Fruit fly (Drosophila melanogaster) whole organism, prepupa: ENCODE results near the gene Naxd.

ENCODE experiments used
- CG16779 ChIP-seq: fragments of 200-800 bp; sonication (Bioruptor generic); optimal IDR thresholded peaks from 3 replicates; lab custom pipeline; 2017; ENCODE audit warnings: missing biosample characterization, mild to moderate bottlenecking, missing genetic modification characterization
- CG34406 ChIP-seq: fragments of 200-800 bp; sonication (Bioruptor generic); optimal IDR thresholded peaks from 3 replicates; lab custom pipeline; 2016; ENCODE audit warnings: missing biosample characterization, missing genetic modification characterization
- CG6854 ChIP-seq: fragments of 200-800 bp; sonication (Bioruptor generic); optimal IDR thresholded peaks from 2 replicates; lab custom pipeline; 2017; ENCODE audit warnings: missing biosample characterization, mild to moderate bottlenecking, missing genetic modification characterization
- CG8632 ChIP-seq: fragments of 200-800 bp; sonication (Bioruptor generic); optimal IDR thresholded peaks from 3 replicates; lab custom pipeline; 2016; ENCODE audit warnings: missing biosample characterization, missing genetic modification characterization
- Eip93F ChIP-seq: fragments of 200-800 bp; sonication (Bioruptor generic); optimal IDR thresholded peaks from 2 replicates; lab custom pipeline; 2016; ENCODE audit warnings: missing biosample characterization, mild to moderate bottlenecking, missing genetic modification characterization
- Ets96B ChIP-seq: fragments of 200-800 bp; optimal IDR thresholded peaks from 2 replicates; lab custom pipeline; 2019; ENCODE audit warnings: missing biosample characterization, mild to moderate bottlenecking, missing genetic modification characterization, moderate library complexity
- Hr4 ChIP-seq: fragments of 200-800 bp; sonication (Bioruptor generic); optimal IDR thresholded peaks from 3 replicates; lab custom pipeline; 2016; ENCODE audit warnings: missing biosample characterization, missing genetic modification characterization
- cyc ChIP-seq: fragments of 200-800 bp; sonication (Bioruptor generic); optimal IDR thresholded peaks from 3 replicates; lab custom pipeline; 2016; ENCODE audit warnings: missing biosample characterization, missing genetic modification characterization
- esn ChIP-seq: fragments of 200-800 bp; sonication (Bioruptor generic); optimal IDR thresholded peaks from 2 replicates; lab custom pipeline; 2016; ENCODE audit warnings: missing biosample characterization, mild to moderate bottlenecking, missing genetic modification characterization, moderate library complexity
- fkh ChIP-seq: fragments of 200-800 bp; sonication (Bioruptor generic); optimal IDR thresholded peaks from 3 replicates; lab custom pipeline; 2017; ENCODE audit warnings: missing biosample characterization, mild to moderate bottlenecking, missing genetic modification characterization, moderate library complexity
- lz ChIP-seq: fragments of 200-800 bp; sonication (Bioruptor generic); optimal IDR thresholded peaks from 3 replicates; lab custom pipeline; 2016; ENCODE audit warnings: missing biosample characterization, missing genetic modification characterization
- net ChIP-seq: fragments of 200-800 bp; sonication (Bioruptor generic); optimal IDR thresholded peaks from 3 replicates; lab custom pipeline; 2016; ENCODE audit warnings: missing biosample characterization, missing genetic modification characterization
- spab ChIP-seq: fragments of 200-800 bp; sonication (Bioruptor generic); optimal IDR thresholded peaks from 2 replicates; lab custom pipeline; 2017; ENCODE audit warnings: missing biosample characterization, mild to moderate bottlenecking, missing genetic modification characterization, missing genetic modification reagents

- TF ChIP-seq Ets96B (tag; lab: Kevin White, UChicago) (no peak), esn (peak; percentile 9), Hr4 (GFP tag; lab: Kevin White, UChicago) (no peak), CG8632 (GFP tag; lab: Kevin White, UChicago) (no peak), CG16779 (tag; lab: Kevin White, UChicago) (no peak), Eip93F (GFP tag; lab: Kevin White, UChicago) (no peak), spab (no peak), fkh (GFP tag; lab: Kevin White, UChicago) (no peak), CG34406 (no peak), lz (no peak), CG6854 (GFP tag; lab: Kevin White, UChicago) (no peak), cyc (GFP tag; lab: Kevin White, UChicago) (no peak), net (GFP tag; lab: Kevin White, UChicago) (no peak)
Measured at dm6 chr3L:19147169-19147568, 49.7 kb upstream of the Naxd start.
